Worm (Caenorhabditis elegans): ENCODE results near the gene tric-1B.2.

DNA sequence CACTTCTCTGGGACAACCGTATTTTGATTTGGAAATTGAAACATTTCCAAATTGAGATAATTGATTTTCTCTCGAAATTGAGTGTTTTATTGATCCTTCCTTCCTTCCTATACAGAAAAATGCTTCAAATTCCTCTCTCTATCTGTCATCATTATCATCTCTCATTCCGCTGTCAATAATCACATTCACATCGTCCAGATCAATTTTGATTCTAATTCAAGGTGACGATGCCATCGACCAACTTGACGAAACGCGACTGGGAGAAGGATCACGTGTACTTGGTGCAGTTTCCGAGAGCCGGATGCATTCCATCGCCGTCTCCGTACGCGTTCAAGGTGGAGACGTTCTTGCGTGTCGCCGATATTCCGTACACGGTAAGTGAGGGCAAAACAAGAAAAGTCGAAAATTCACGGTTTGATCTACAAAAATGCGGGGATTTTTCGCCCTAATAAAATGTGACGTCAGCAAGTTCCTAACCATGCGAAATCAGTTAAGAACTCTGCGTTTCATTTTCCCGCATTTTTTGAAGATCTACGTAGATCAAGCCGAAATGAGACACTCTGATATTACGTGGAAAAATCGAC, 15.1 kb downstream of the tric-1B.2 start, which contains the start of gene faxc-1:
- TF ChIP-seq R02D3.7 (tag; optimal IDR thresholded peaks at IDR 0.05) (no peak), snpc-4 (tag; optimal IDR thresholded peaks at IDR 0.05) (no peak), ceh-82 (tag; optimal IDR thresholded peaks at IDR 0.05) (no peak), ceh-28 (tag; optimal IDR thresholded peaks at IDR 0.05) (no peak), nhr-67 (tag; optimal IDR thresholded peaks at IDR 0.05) (no peak), fkh-10 (GFP tag; optimal IDR thresholded peaks at IDR 0.05) (no peak), nfya-1 (tag; optimal IDR thresholded peaks at IDR 0.05; ENCODE audit: insufficient read depth) (no peak), egl-27 (tag; optimal IDR thresholded peaks at IDR 0.05) (no peak), zag-1 (tag; optimal IDR thresholded peaks at IDR 0.05) (no peak), nhr-11 (tag; optimal IDR thresholded peaks at IDR 0.05) (no peak)
